Fruit fly (Drosophila melanogaster) whole organism, embryonic: ENCODE measurements around the gene ps.

ENCODE experiments used
- Atf-2 ChIP-seq: fragments of 200-800 bp; sonication (Bioruptor generic); optimal IDR thresholded peaks from 2 replicates; lab custom pipeline; 2016; ENCODE audit warnings: missing biosample characterization, missing genetic modification characterization
- CG11696 ChIP-seq: fragments of 200-800 bp; sonication (Bioruptor generic); IDR thresholded peaks from 2 replicates; pipeline ENCODE4 v1.3.6; 2022; ENCODE audit warnings: missing biosample characterization, missing genetic modification characterization
- CG14860 ChIP-seq: fragments of 200-800 bp; sonication (Bioruptor generic); IDR thresholded peaks from 3 replicates; pipeline ENCODE4 v1.3.6; 2022; ENCODE audit warnings: missing biosample characterization, missing genetic modification characterization; ENCODE audit not compliant: partially characterized antibody
- CG14965 ChIP-seq: fragments of 200-800 bp; sonication (Bioruptor generic); optimal IDR thresholded peaks from 2 replicates; lab custom pipeline; 2016; ENCODE audit warnings: missing biosample characterization, missing genetic modification characterization, borderline replicate concordance
- CG15011 ChIP-seq: fragments of 200-800 bp; sonication (Bioruptor generic); optimal IDR thresholded peaks from 3 replicates; lab custom pipeline; 2018; ENCODE audit warnings: missing biosample characterization, mild to moderate bottlenecking, missing genetic modification characterization
- CG15514 ChIP-seq: fragments of 200-800 bp; sonication (Bioruptor generic); optimal IDR thresholded peaks from 3 replicates; lab custom pipeline; 2017; ENCODE audit warnings: missing biosample characterization, missing genetic modification characterization, mild to moderate bottlenecking, moderate library complexity, missing genetic modification reagents
- CG16815 ChIP-seq: fragments of 200-800 bp; sonication (Bioruptor generic); optimal IDR thresholded peaks from 3 replicates; lab custom pipeline; 2017; ENCODE audit warnings: missing biosample characterization, mild to moderate bottlenecking, missing genetic modification characterization
- CG2120 ChIP-seq: fragments of 200-800 bp; sonication (Bioruptor generic); optimal IDR thresholded peaks from 3 replicates; lab custom pipeline; 2016; ENCODE audit warnings: missing biosample characterization, missing genetic modification characterization
- CG2678 ChIP-seq: fragments of 200-800 bp; sonication (Bioruptor generic); optimal IDR thresholded peaks from 3 replicates; lab custom pipeline; 2019; ENCODE audit warnings: missing biosample characterization, mild to moderate bottlenecking, missing genetic modification characterization, moderate library complexity
- CG31365 ChIP-seq: fragments of 200-800 bp; sonication (Bioruptor generic); optimal IDR thresholded peaks from 2 replicates; lab custom pipeline; 2018; ENCODE audit warnings: missing biosample characterization, mild to moderate bottlenecking, missing genetic modification characterization
- CG31441 ChIP-seq: fragments of 200-800 bp; sonication (Bioruptor generic); IDR thresholded peaks from 2 replicates; pipeline ENCODE4 v1.3.6; 2022; ENCODE audit warnings: missing biosample characterization, missing genetic modification characterization
- CG4328 ChIP-seq: fragments of 200-800 bp; sonication (Bioruptor generic); optimal IDR thresholded peaks from 3 replicates; lab custom pipeline; 2017; ENCODE audit warnings: missing biosample characterization, missing genetic modification reagents, missing genetic modification characterization
- CG4820 ChIP-seq: fragments of 200-800 bp; sonication (Bioruptor generic); optimal IDR thresholded peaks from 3 replicates; lab custom pipeline; 2016; ENCODE audit warnings: missing biosample characterization, missing genetic modification characterization
- CG5953 ChIP-seq: fragments of 200-800 bp; sonication (Bioruptor generic); IDR thresholded peaks from 2 replicates; pipeline ENCODE4 v1.3.6; 2022; ENCODE audit warnings: missing biosample characterization, missing genetic modification characterization
- CG6272 ChIP-seq: fragments of 200-800 bp; sonication (Bioruptor generic); IDR thresholded peaks from 2 replicates; pipeline ENCODE4 v1.3.6; 2022; ENCODE audit warnings: missing biosample characterization, missing genetic modification characterization
- CTCF ChIP-seq: fragments of 200-800 bp; sonication (Bioruptor generic); optimal IDR thresholded peaks from 2 replicates; lab custom pipeline; 2017; ENCODE audit warnings: missing biosample characterization, mild to moderate bottlenecking, missing genetic modification characterization, moderate library complexity
- Dll ChIP-seq: fragments of 200-800 bp; sonication (Bioruptor generic); IDR thresholded peaks from 4 replicates; pipeline ENCODE4 v1.3.6; 2022; ENCODE audit warnings: missing biosample characterization, missing genetic modification characterization; ENCODE audit not compliant: partially characterized antibody
- Dp ChIP-seq: fragments of 200-800 bp; sonication (Bioruptor generic); optimal IDR thresholded peaks from 2 replicates; lab custom pipeline; 2018; ENCODE audit warnings: missing biosample characterization, mild to moderate bottlenecking, missing genetic modification characterization, moderate library complexity
- E2f2 ChIP-seq: fragments of 200-800 bp; sonication (Bioruptor generic); IDR thresholded peaks from 2 replicates; pipeline ENCODE4 v1.3.6; 2022; ENCODE audit warnings: missing biosample characterization, missing genetic modification characterization
- Hand ChIP-seq: fragments of 200-800 bp; sonication (Bioruptor generic); optimal IDR thresholded peaks from 2 replicates; lab custom pipeline; 2017; ENCODE audit warnings: mild to moderate bottlenecking, missing biosample characterization, missing genetic modification reagents, missing genetic modification characterization
- Hmr ChIP-seq: fragments of 200-800 bp; sonication (Bioruptor generic); optimal IDR thresholded peaks from 3 replicates; lab custom pipeline; 2017; ENCODE audit warnings: mild to moderate bottlenecking, missing biosample characterization, missing genetic modification reagents, missing genetic modification characterization
- Oaz ChIP-seq: fragments of 200-800 bp; sonication (Bioruptor generic); IDR thresholded peaks from 2 replicates; pipeline ENCODE4 v1.3.6; 2022; ENCODE audit warnings: missing biosample characterization, missing genetic modification characterization
- PHDP ChIP-seq: fragments of 200-800 bp; sonication (Bioruptor generic); optimal IDR thresholded peaks from 3 replicates; lab custom pipeline; 2018; ENCODE audit warnings: missing biosample characterization, mild to moderate bottlenecking, missing genetic modification characterization, moderate library complexity
- Pdp1 ChIP-seq, 2 experiments: fragments of 200-800 bp; sonication (Bioruptor generic); optimal IDR thresholded peaks; 3 replicates each; lab custom pipeline; 2016; ENCODE audit warnings: missing biosample characterization in 2 of 2, missing genetic modification characterization in 2 of 2, mild to moderate bottlenecking in 1 of 2, moderate library complexity in 1 of 2
- Side ChIP-seq: fragments of 200-800 bp; sonication (Bioruptor generic); optimal IDR thresholded peaks from 2 replicates; lab custom pipeline; 2016; ENCODE audit warnings: missing biosample characterization, missing genetic modification characterization
- al ChIP-seq: fragments of 200-800 bp; sonication (Bioruptor generic); IDR thresholded peaks from 2 replicates; pipeline ENCODE4 v1.3.6; 2022; ENCODE audit warnings: missing biosample characterization, missing genetic modification characterization
- bab2 ChIP-seq: fragments of 200-800 bp; sonication (Bioruptor generic); optimal IDR thresholded peaks from 2 replicates; lab custom pipeline; 2016; ENCODE audit warnings: missing biosample characterization, missing genetic modification characterization
- cad ChIP-seq: fragments of >200 bp; optimal IDR thresholded peaks from 2 replicates; lab custom pipeline; 2017; ENCODE audit warnings: missing biosample characterization, missing genetic modification characterization
- cas ChIP-seq: fragments of 200-800 bp; sonication (Bioruptor generic); IDR thresholded peaks from 2 replicates; pipeline ENCODE4 v1.3.6; 2022; ENCODE audit warnings: missing biosample characterization, missing genetic modification characterization
- dmrt99B ChIP-seq: fragments of 200-800 bp; sonication (Bioruptor generic); optimal IDR thresholded peaks from 2 replicates; lab custom pipeline; 2018; ENCODE audit warnings: missing biosample characterization, mild to moderate bottlenecking, missing genetic modification characterization, moderate library complexity
- fd96Cb ChIP-seq: fragments of 200-800 bp; sonication (Bioruptor generic); optimal IDR thresholded peaks from 2 replicates; lab custom pipeline; 2018; ENCODE audit warnings: missing biosample characterization, mild to moderate bottlenecking, missing genetic modification characterization, moderate library complexity
- fu2 ChIP-seq: fragments of 200-800 bp; sonication (Bioruptor generic); optimal IDR thresholded peaks from 2 replicates; lab custom pipeline; 2016; ENCODE audit warnings: missing biosample characterization, missing genetic modification characterization
- h ChIP-seq: fragments of >200 bp; optimal IDR thresholded peaks from 2 replicates; lab custom pipeline; 2017
- kni ChIP-seq: fragments of 200-800 bp; sonication (Bioruptor generic); optimal IDR thresholded peaks from 3 replicates; lab custom pipeline; 2017; ENCODE audit warnings: mild to moderate bottlenecking, missing biosample characterization, missing genetic modification reagents, missing genetic modification characterization
- lola ChIP-seq, 3 experiments: fragments of >200 bp in 2 of 3; fragments of 200-800 bp in 1 of 3; sonication (Bioruptor generic) in 1 of 3; optimal IDR thresholded peaks; 2 replicates each; lab custom pipeline; 2017 to 2019; ENCODE audit warnings: missing biosample characterization in 3 of 3, missing genetic modification characterization in 3 of 3, mild to moderate bottlenecking in 1 of 3, moderate library complexity in 1 of 3
- mam ChIP-seq: fragments of 200-800 bp; sonication (Bioruptor generic); optimal IDR thresholded peaks from 3 replicates; lab custom pipeline; 2016; ENCODE audit warnings: missing biosample characterization, missing genetic modification characterization
- nom ChIP-seq: fragments of 200-800 bp; sonication (Bioruptor generic); optimal IDR thresholded peaks from 2 replicates; lab custom pipeline; 2017; ENCODE audit warnings: missing biosample characterization, missing genetic modification characterization, mild to moderate bottlenecking, moderate library complexity, missing genetic modification reagents
- peb ChIP-seq: fragments of 200-800 bp; sonication (Bioruptor generic); IDR thresholded peaks from 2 replicates; pipeline ENCODE4 v1.3.6; 2022; ENCODE audit warnings: missing biosample characterization, missing genetic modification characterization
- ranshi ChIP-seq: fragments of 200-800 bp; sonication (Bioruptor generic); IDR thresholded peaks from 2 replicates; pipeline ENCODE4 v1.3.6; 2022; ENCODE audit warnings: missing biosample characterization, missing genetic modification characterization
- run ChIP-seq: fragments of 200-800 bp; sonication (Bioruptor generic); optimal IDR thresholded peaks from 3 replicates; lab custom pipeline; 2018; ENCODE audit warnings: missing biosample characterization, mild to moderate bottlenecking, missing genetic modification characterization
- sens ChIP-seq: fragments of 200-800 bp; sonication (Bioruptor generic); peaks from one replicate; lab custom pipeline; 2016; ENCODE audit warnings: missing biosample characterization, missing genetic modification characterization
- sna ChIP-seq: fragments of 200-800 bp; sonication (Bioruptor generic); IDR thresholded peaks from 2 replicates; pipeline ENCODE4 v1.3.6; 2022; ENCODE audit warnings: missing biosample characterization, missing genetic modification characterization; ENCODE audit not compliant: partially characterized antibody
- sqz ChIP-seq: fragments of 200-800 bp; sonication (Bioruptor generic); optimal IDR thresholded peaks from 3 replicates; lab custom pipeline; 2018; ENCODE audit warnings: missing biosample characterization, mild to moderate bottlenecking, missing genetic modification characterization
- wor ChIP-seq: fragments of 200-800 bp; sonication (Bioruptor generic); IDR thresholded peaks from 2 replicates; pipeline ENCODE4 v1.3.6; 2022; ENCODE audit warnings: missing biosample characterization, missing genetic modification characterization
- zen ChIP-seq: fragments of 200-800 bp; sonication (Bioruptor generic); optimal IDR thresholded peaks from 3 replicates; lab custom pipeline; 2018; ENCODE audit warnings: missing biosample characterization, mild to moderate bottlenecking, missing genetic modification characterization, moderate library complexity
- zen2 ChIP-seq: fragments of 200-800 bp; sonication (Bioruptor generic); IDR thresholded peaks from 3 replicates; pipeline ENCODE4 v1.3.6; 2022; ENCODE audit warnings: missing biosample characterization, missing genetic modification characterization; ENCODE audit not compliant: partially characterized antibody
- zf30C ChIP-seq: fragments of 200-800 bp; sonication (Bioruptor generic); optimal IDR thresholded peaks from 3 replicates; lab custom pipeline; 2018; ENCODE audit warnings: missing biosample characterization, mild to moderate bottlenecking, missing genetic modification characterization
- zfh2 ChIP-seq: fragments of 200-800 bp; sonication (Bioruptor generic); optimal IDR thresholded peaks from 2 replicates; lab custom pipeline; 2016; ENCODE audit warnings: missing biosample characterization, missing genetic modification characterization

Gene ps

DNA sequence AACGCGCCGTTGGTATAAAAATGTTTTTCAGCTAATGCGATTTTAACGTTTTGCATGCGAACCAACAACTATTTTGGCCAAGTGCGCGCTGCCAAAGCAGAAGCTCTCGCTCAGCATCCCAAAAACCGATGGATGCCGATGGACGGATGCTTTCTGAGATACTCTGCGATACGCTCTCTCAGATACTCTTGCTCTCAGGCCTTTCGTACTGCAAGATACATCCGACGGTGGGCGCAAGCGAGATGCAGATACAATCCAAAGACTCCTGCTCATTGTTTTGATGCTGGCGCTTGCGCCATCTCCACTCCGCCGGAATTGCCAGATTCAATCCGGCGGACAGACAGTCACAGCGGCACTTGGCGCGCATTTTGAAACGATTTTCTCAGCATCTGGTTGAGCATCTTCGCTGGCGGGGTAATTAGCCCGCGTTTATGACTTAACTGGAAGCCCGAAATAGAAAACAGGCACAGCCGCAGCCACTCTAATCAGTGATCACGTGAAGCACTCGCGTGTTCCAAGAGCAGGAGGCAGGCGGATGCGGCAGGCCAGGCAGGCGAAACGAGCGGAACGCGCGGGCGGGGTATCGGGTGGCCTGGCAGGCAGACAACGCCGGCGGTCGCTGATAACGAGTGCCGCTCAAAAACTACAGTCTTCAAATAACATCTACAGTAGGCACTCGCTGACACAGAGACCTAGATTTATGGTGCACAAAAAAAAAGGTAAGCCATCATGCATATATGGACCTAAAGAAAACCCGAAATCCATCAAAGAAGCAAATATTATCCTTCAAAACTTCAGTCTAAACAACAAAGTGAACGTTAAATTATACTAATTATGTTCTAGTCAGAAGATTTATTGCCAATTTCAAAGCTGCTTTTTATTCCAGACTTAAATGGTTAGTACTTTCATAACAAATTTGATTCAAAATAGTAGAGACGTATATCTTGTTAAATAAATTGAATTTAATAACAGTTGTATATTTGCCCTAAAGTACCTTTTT is 76.2 kb downstream of the ps start, which contains the start of gene CG16779 (continued):
- TF ChIP-seq sna (GFP tag; lab: Robert Waterston, UW) (0 out of 2 replicates have a peak, but pooled peaks have one; percentile 25), zfh2 (no peak), Dll (GFP tag; lab: Robert Waterston, UW) (no peak; the same call in 3 of the 4 replicates), zen (tag; lab: Kevin White, UChicago) (peak; percentile 69), CG4328 (peak; percentile 26), CG15011 (peak; percentile 25), zen2 (GFP tag; lab: Robert Waterston, UW) (peak; percentile 65; the same call in 2 of the 3 replicates), bab2 (GFP tag; lab: Kevin White, UChicago) (peak; percentile 24), CG14860 (no peak), CG11696 (GFP tag; lab: Robert Waterston, UW) (no peak), CTCF (GFP tag; lab: Kevin White, UChicago) (no peak), al (no peak), cas (GFP tag; lab: Robert Waterston, UW) (no peak), CG15514 (GFP tag; lab: Kevin White, UChicago) (peak; percentile 13), zf30C (GFP tag; lab: Kevin White, UChicago) (no peak), mam (GFP tag; lab: Kevin White, UChicago) (peak; percentile 16), CG2678 (tag; lab: Kevin White, UChicago) (peak; percentile 74), CG6272 (GFP tag; lab: Robert Waterston, UW) (no peak), fd96Cb (peak; percentile 28), Pdp1 (GFP tag; optimal IDR thresholded peaks at IDR 0.05; lab: Kevin White, UChicago) (peak in 1 of 2 experiments; percentile 44), CG4820 (peak; percentile 57), sqz (GFP tag; lab: Kevin White, UChicago) (no peak), Oaz (GFP tag; lab: Robert Waterston, UW) (no peak), PHDP (tag; lab: Kevin White, UChicago) (peak; percentile 45), cad (GFP tag; lab: Kevin White, UChicago) (peak; percentile 85), CG31365 (tag; lab: Kevin White, UChicago) (no peak), CG31441 (peak; percentile 69; the same call in 1 of the 2 replicates), Hand (GFP tag; lab: Kevin White, UChicago) (no peak), Atf-2 (GFP tag; lab: Kevin White, UChicago) (no peak), ranshi (0 out of 2 replicates have a peak, but pooled peaks have one; percentile 19), Hmr (GFP tag; lab: Kevin White, UChicago) (peak; percentile 15), run (tag; lab: Kevin White, UChicago) (no peak), h (lab: Kevin White, UChicago) (no peak), CG16815 (GFP tag; lab: Kevin White, UChicago) (peak; percentile 46), Side (GFP tag; lab: Kevin White, UChicago) (no peak), CG5953 (0 out of 2 replicates have a peak, but pooled peaks have one; percentile 14), kni (GFP tag; lab: Kevin White, UChicago) (no peak), sens (peak; percentile 92), dmrt99B (tag; lab: Kevin White, UChicago) (peak; percentile 61), CG2120 (GFP tag; lab: Kevin White, UChicago) (peak; percentile 45), CG14965 (GFP tag; lab: Kevin White, UChicago) (no peak), nom (GFP tag; lab: Kevin White, UChicago) (no peak), E2f2 (GFP tag; lab: Robert Waterston, UW) (peak; percentile 95), wor (GFP tag; lab: Robert Waterston, UW) (no peak), lola (GFP tag; optimal IDR thresholded peaks at IDR 0.05; lab: Kevin White, UChicago) (peak in 1 of 3 experiments; percentile 65), peb (no peak), fu2 (GFP tag; lab: Kevin White, UChicago) (no peak), Dp (GFP tag; lab: Kevin White, UChicago) (peak; percentile 89)
